Fruit fly (Drosophila melanogaster): Measurements from ENCODE around the gene CG9799.

dm6 chr3R:13353373-13353772 lies 35.1 kb downstream of the CG9799 start, which contains the start of gene mthl12:
- TF ChIP-seq pdm3 (GFP tag; optimal IDR thresholded peaks at IDR 0.05) (no peak), CG16779 (tag; optimal IDR thresholded peaks at IDR 0.05) (no peak), dsx (GFP tag; optimal IDR thresholded peaks at IDR 0.05; ENCODE audit: poor library complexity, severe bottlenecking) (no peak), Smox (GFP tag; optimal IDR thresholded peaks at IDR 0.05) (no peak), lz (GFP tag; optimal IDR thresholded peaks at IDR 0.05) (no peak), CG8632 (GFP tag; optimal IDR thresholded peaks at IDR 0.05) (no peak)
